Fruit fly (Drosophila melanogaster): ENCODE measurements around the gene Taf10.

Gene Taf10

DNA sequence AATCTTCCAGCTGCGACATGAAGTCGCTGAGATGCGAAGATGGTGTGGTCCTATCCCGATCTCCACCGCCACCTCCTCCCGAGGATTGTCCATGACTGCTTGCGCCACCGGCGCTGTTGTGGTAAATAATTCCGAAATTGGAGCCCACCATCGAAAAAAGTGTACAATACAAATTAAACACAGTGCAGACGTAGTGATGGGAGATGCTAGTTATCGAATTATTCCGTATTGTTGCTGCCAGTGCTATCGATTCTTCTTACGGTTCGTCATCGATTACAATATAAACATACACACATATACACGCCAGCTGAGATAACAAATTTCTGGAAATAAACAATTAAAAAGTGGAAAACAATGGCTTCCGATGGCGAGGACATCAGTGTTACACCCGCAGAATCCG is at the start of gene Taf10, which contains the start of gene Taf10b:
Gene Taf10 (plus strand): TSS at position 264 of the 400 bp plus-strand sequence.
Gene Taf10b (minus strand): TSS at position 219 of the 400 bp plus-strand sequence.
- TF ChIP-seq Mnt (GFP tag; optimal IDR thresholded peaks at IDR 0.05) (no peak), cic (GFP tag; optimal IDR thresholded peaks at IDR 0.05) (peak; percentile 60), bab1 (GFP tag; optimal IDR thresholded peaks at IDR 0.05) (peak; percentile 65)

DNA sequence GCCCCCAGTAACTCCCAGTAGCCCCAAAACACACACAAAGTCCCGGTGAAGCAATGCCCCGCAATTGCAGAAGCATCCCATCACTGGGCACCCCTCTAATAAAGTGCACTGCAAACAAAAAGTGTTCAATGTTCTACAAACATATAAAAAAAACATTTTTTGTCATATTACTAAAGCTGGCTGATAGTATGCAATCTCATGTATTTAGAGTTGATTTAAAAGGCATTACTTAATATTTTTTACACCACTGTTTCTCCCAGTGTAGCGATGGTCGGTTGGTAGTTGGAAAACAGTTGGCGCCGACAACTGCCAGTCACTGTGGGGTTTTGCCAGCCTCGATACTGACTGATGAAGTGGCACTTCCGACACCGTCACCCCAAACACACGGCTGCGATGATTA is 47.3 kb upstream of the Taf10 start:
- TF ChIP-seq CG7045 (GFP tag; optimal IDR thresholded peaks at IDR 0.05), result no peak
- no peak for TF ChIP-seq tj (GFP tag; optimal IDR thresholded peaks at IDR 0.05)
- no peak for TF ChIP-seq CG33017 (tag; optimal IDR thresholded peaks at IDR 0.05)
- TF ChIP-seq Clk (GFP tag; optimal IDR thresholded peaks at IDR 0.05), result no peak
- no peak for TF ChIP-seq toe (GFP tag; optimal IDR thresholded peaks at IDR 0.05)
- no peak for TF ChIP-seq CG1620 (GFP tag; optimal IDR thresholded peaks at IDR 0.05)
- no peak for TF ChIP-seq ovo (GFP tag; optimal IDR thresholded peaks at IDR 0.05)
- TF ChIP-seq CG14711 (tag; optimal IDR thresholded peaks at IDR 0.05), result no peak
- TF ChIP-seq cic (GFP tag; optimal IDR thresholded peaks at IDR 0.05), result no peak
- TF ChIP-seq CG7101 (tag; optimal IDR thresholded peaks at IDR 0.05), result no peak
- TF ChIP-seq kay (GFP tag; ENCODE audit: borderline replicate concordance), result no peak
- TF ChIP-seq CG11617 (GFP tag; optimal IDR thresholded peaks at IDR 0.05), result no peak
- no peak for TF ChIP-seq Crg-1 (GFP tag; optimal IDR thresholded peaks at IDR 0.05)
- no peak for TF ChIP-seq pad (GFP tag; optimal IDR thresholded peaks at IDR 0.05)
- TF ChIP-seq CG12768 (GFP tag; optimal IDR thresholded peaks at IDR 0.05), result no peak
- no peak for TF ChIP-seq Hr96 (GFP tag; optimal IDR thresholded peaks at IDR 0.05)

DNA sequence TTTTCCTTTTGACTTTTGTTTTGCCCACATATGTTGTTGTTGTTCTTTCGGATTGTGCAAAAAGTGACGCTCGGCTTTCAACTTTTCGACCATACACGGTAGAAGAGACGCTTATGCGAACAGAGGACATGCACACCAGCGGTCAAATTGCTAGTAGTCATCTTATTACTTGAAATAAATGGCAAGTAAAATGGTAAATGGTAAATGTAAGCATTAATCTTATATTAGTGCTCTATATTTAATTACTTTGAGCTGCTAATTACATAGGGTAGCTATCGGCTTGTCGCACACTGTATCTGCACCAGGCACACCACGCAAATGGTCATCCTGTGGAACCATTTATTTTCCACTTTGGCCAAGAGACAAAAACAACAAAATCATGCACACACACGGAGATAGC is 46.4 kb upstream of the Taf10 start:
- TF ChIP-seq CG14711 (tag; optimal IDR thresholded peaks at IDR 0.05), result no peak
- no peak for TF ChIP-seq CG12768 (GFP tag; optimal IDR thresholded peaks at IDR 0.05)
- no peak for TF ChIP-seq CG33017 (tag; optimal IDR thresholded peaks at IDR 0.05)
- no peak for TF ChIP-seq CG5204 (GFP tag; optimal IDR thresholded peaks at IDR 0.05)
- TF ChIP-seq tj (GFP tag; optimal IDR thresholded peaks at IDR 0.05), result no peak
- TF ChIP-seq CG1620 (GFP tag; optimal IDR thresholded peaks at IDR 0.05), result no peak
- no peak for TF ChIP-seq Crg-1 (GFP tag; optimal IDR thresholded peaks at IDR 0.05)
- no peak for TF ChIP-seq kay (GFP tag; ENCODE audit: borderline replicate concordance)
- TF ChIP-seq Clk (GFP tag; optimal IDR thresholded peaks at IDR 0.05), result no peak
- TF ChIP-seq bab1 (GFP tag; optimal IDR thresholded peaks at IDR 0.05), result no peak
- no peak for TF ChIP-seq pad (GFP tag; optimal IDR thresholded peaks at IDR 0.05)
- no peak for TF ChIP-seq CG7045 (GFP tag; optimal IDR thresholded peaks at IDR 0.05)
- TF ChIP-seq CG11617 (GFP tag; optimal IDR thresholded peaks at IDR 0.05), result no peak
- no peak for TF ChIP-seq ovo (GFP tag; optimal IDR thresholded peaks at IDR 0.05)

dm6 chr2L:2723100-2723499 is 44.6 kb upstream of the Taf10 start:
- TF ChIP-seq CG14711 (tag; optimal IDR thresholded peaks at IDR 0.05) (no peak), cic (GFP tag; optimal IDR thresholded peaks at IDR 0.05) (no peak), ovo (GFP tag; optimal IDR thresholded peaks at IDR 0.05) (no peak), CG11617 (GFP tag; optimal IDR thresholded peaks at IDR 0.05) (no peak), CG7101 (tag; optimal IDR thresholded peaks at IDR 0.05) (no peak), Hr96 (GFP tag; optimal IDR thresholded peaks at IDR 0.05) (no peak), Mnt (GFP tag; optimal IDR thresholded peaks at IDR 0.05) (no peak), pad (GFP tag; optimal IDR thresholded peaks at IDR 0.05) (no peak), Crg-1 (GFP tag; optimal IDR thresholded peaks at IDR 0.05) (no peak), CG1620 (GFP tag; optimal IDR thresholded peaks at IDR 0.05) (no peak), kay (GFP tag; ENCODE audit: borderline replicate concordance) (no peak), Clk (GFP tag; optimal IDR thresholded peaks at IDR 0.05) (no peak)

DNA sequence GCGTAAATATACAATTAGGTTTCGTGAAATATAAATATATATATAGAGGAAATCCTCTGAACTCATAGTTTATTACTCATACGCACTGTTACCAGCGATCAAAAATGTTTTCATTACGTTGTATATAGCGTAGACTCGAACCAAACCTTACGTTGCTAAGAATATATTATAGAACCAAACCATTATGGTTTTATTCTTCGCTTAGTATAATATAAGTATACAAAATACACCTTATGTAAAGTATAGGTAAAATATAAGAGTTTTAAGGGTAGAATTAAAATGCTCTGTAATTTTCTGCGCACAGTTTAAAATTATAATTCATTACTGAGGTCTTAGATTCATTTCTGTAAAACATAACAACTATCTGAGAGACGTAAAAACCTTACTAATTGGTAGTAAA is 43.2 kb upstream of the Taf10 start:
- TF ChIP-seq Clk (GFP tag; optimal IDR thresholded peaks at IDR 0.05) (no peak), kay (GFP tag; ENCODE audit: borderline replicate concordance) (no peak), CG1620 (GFP tag; optimal IDR thresholded peaks at IDR 0.05) (no peak), CG7101 (tag; optimal IDR thresholded peaks at IDR 0.05) (no peak), CG7045 (GFP tag; optimal IDR thresholded peaks at IDR 0.05) (no peak), CG14711 (tag; optimal IDR thresholded peaks at IDR 0.05) (no peak), CG33017 (tag; optimal IDR thresholded peaks at IDR 0.05) (no peak), pad (GFP tag; optimal IDR thresholded peaks at IDR 0.05) (no peak), bab1 (GFP tag; optimal IDR thresholded peaks at IDR 0.05) (no peak), tj (GFP tag; optimal IDR thresholded peaks at IDR 0.05) (no peak)

DNA sequence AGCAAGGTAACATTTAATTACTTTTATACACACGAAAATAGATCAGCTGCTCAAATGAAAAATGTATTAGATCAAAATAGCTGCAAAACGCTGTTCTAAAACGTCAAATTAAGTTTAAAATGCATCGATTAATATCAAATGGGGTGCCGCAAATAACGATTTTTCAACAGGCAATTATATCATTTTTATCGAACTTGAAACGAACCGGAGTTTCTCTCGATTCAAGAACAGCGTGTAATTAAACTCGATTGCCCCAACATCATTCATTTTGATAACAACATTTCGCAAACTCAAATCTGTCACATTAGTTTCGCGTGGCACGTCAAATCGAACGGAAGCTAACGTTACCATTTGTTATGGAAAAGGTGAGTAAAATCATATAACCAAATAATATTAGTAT is 42.3 kb upstream of the Taf10 start, which contains the start of gene CG31689:
Gene CG31689 (plus strand): TSS at position 301 of the 400 bp plus-strand sequence.
- TF ChIP-seq CG7045 (GFP tag; optimal IDR thresholded peaks at IDR 0.05) (no peak), CG33017 (tag; optimal IDR thresholded peaks at IDR 0.05) (no peak), CG5204 (GFP tag; optimal IDR thresholded peaks at IDR 0.05) (no peak), cnc (optimal IDR thresholded peaks at IDR 0.05) (no peak), ovo (GFP tag; optimal IDR thresholded peaks at IDR 0.05) (no peak), cic (GFP tag; optimal IDR thresholded peaks at IDR 0.05) (no peak), tj (GFP tag; optimal IDR thresholded peaks at IDR 0.05) (no peak), Mnt (GFP tag; optimal IDR thresholded peaks at IDR 0.05) (no peak), pad (GFP tag; optimal IDR thresholded peaks at IDR 0.05) (no peak), Hr96 (GFP tag; optimal IDR thresholded peaks at IDR 0.05) (no peak), CG14711 (tag; optimal IDR thresholded peaks at IDR 0.05) (no peak), bab1 (GFP tag; optimal IDR thresholded peaks at IDR 0.05) (no peak), CG12768 (GFP tag; optimal IDR thresholded peaks at IDR 0.05) (no peak), CG1620 (GFP tag; optimal IDR thresholded peaks at IDR 0.05) (no peak), Crg-1 (GFP tag; optimal IDR thresholded peaks at IDR 0.05) (no peak), kay (GFP tag; ENCODE audit: borderline replicate concordance) (no peak), Clk (GFP tag; optimal IDR thresholded peaks at IDR 0.05) (no peak), CG11617 (GFP tag; optimal IDR thresholded peaks at IDR 0.05) (no peak), toe (GFP tag; optimal IDR thresholded peaks at IDR 0.05) (no peak)

Data from whole organism, adult.